Worm (Caenorhabditis elegans) whole organism, early embryonic: ENCODE data around the gene T25D1.2.

Experiments
- F13C5.2 ChIP-seq: sonication (generic microtip); optimal IDR thresholded peaks from 2 replicates; lab custom pipeline; 2017; ENCODE audit warnings: mild to moderate bottlenecking, missing genetic modification characterization, inconsistent platforms, missing compliant biosample characterization
- flt-1 ChIP-seq: fragments of 200-800 bp; sonication (Bioruptor generic); IDR thresholded peaks from 2 replicates; pipeline ENCODE4 v1.3.6; 2022; ENCODE audit warnings: missing genetic modification characterization, missing compliant biosample characterization
- pes-1 ChIP-seq: fragments of 200-800 bp; sonication (Bioruptor generic); IDR thresholded peaks from 2 replicates; pipeline ENCODE4 v1.3.6; 2022; ENCODE audit warnings: missing genetic modification reagents, missing genetic modification characterization, missing compliant biosample characterization
- tbx-11 ChIP-seq: fragments of 200-800 bp; sonication (Bioruptor generic); IDR thresholded peaks from 2 replicates; pipeline ENCODE4 v1.3.6; 2022; ENCODE audit warnings: missing genetic modification characterization, missing compliant biosample characterization

DNA sequence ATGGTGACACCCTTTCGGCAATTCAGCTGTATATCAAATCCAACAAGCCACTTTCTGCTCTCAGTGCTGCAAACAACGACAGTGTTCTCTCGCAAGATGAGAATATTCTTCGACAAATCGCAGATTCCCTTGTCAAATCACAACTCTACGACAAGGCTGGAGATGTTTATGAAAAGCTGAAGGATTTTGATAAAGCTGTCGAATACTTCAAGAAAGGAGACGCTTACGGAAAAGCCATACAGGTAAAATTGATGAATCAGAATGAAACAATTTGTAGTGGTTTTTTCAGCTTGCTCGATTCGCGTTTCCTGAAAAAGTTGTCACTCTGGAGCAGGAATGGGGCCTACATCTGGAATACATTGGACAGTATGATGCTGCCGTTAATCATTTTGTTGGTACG, 30.8 kb downstream of the T25D1.2 start:
- TF ChIP-seq pes-1 (GFP tag; lab: Robert Waterston, UW) (no peak), flt-1 (no peak), tbx-11 (GFP tag; lab: Robert Waterston, UW) (no peak), F13C5.2 (tag; lab: Kevin White, UChicago) (no peak)
